Worm (Caenorhabditis elegans): ENCODE measurements around the gene nrde-3.

nrde-3 gene

DNA sequence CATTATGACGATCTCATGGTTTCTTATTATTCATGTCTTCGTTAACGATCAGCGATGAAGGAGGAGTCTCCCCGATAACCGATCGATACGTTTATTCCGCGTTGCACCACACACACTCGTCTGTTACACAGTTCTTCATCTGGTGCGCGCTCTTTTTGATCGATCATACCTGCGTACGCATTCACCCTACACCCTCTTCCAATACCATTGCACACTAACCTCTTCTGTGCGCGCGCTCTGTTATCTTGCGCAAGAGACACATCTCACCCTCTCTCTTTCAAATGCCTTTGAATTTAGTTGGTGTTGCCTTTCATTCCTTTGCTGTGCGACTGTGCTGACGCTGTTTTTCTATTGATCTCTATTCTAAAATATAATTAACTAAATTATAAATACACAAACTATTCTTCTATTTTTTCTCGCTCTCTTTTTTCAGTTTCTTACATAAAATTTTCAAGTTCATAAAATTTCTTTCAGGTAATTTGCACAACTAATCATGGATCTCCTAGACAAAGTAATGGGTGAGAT, at the start of gene nrde-3:
Gene nrde-3, plus strand, starts transcription at position 475 of the 525 bp plus-strand sequence.
- no peak for TF ChIP-seq jun-1 (tag; optimal IDR thresholded peaks at IDR 0.05)
- TF ChIP-seq dsc-1 (tag; optimal IDR thresholded peaks at IDR 0.05): no peak
- TF ChIP-seq unc-98 (GFP tag; IDR thresholded peaks at IDR 0.05): no peak
- TF ChIP-seq nhr-47 (tag; optimal IDR thresholded peaks at IDR 0.05): no peak
- no peak for TF ChIP-seq zip-4 (GFP tag; optimal IDR thresholded peaks at IDR 0.05)
- TF ChIP-seq C16A3.4 (tag; optimal IDR thresholded peaks at IDR 0.05): no peak
- TF ChIP-seq blmp-1 (tag; optimal IDR thresholded peaks at IDR 0.05): no peak
- no peak for TF ChIP-seq snu-23 (GFP tag; optimal IDR thresholded peaks at IDR 0.05)
- no peak for TF ChIP-seq nhr-76 (tag; optimal IDR thresholded peaks at IDR 0.05)
- no peak for TF ChIP-seq xbp-1 (tag; optimal IDR thresholded peaks at IDR 0.05)
- no peak for TF ChIP-seq elt-3 (tag; optimal IDR thresholded peaks at IDR 0.05)
- TF ChIP-seq unc-130 (tag; optimal IDR thresholded peaks at IDR 0.05): no peak
- no peak for TF ChIP-seq unc-62 (GFP tag; optimal IDR thresholded peaks at IDR 0.05)
- no peak for TF ChIP-seq vab-15 (tag; optimal IDR thresholded peaks at IDR 0.05)
- TF ChIP-seq ztf-11 (tag; optimal IDR thresholded peaks at IDR 0.05): no peak
- TF ChIP-seq ceh-88 (GFP tag; IDR thresholded peaks at IDR 0.05): no peak

ce11 chrX:324021-324420, 48.0 kb upstream of the nrde-3 start:
- TF ChIP-seq ceh-63 (GFP tag; optimal IDR thresholded peaks at IDR 0.05) (no peak), F16B12.6 (tag; optimal IDR thresholded peaks at IDR 0.05) (peak; percentile 33), ama-1 (optimal IDR thresholded peaks at IDR 0.05) (no peak), fkh-10 (GFP tag; optimal IDR thresholded peaks at IDR 0.05) (peak; percentile 76), nhr-90 (tag; optimal IDR thresholded peaks at IDR 0.05; ENCODE audit: poor library complexity) (no peak), nhr-85 (tag) (no peak), lin-14 (GFP tag; optimal IDR thresholded peaks at IDR 0.05) (peak; percentile 94), dpl-1 (GFP tag; optimal IDR thresholded peaks at IDR 0.05) (peak in 1 of 3 experiments; percentile 23), ztf-4 (tag; optimal IDR thresholded peaks at IDR 0.05) (no peak), tlp-1 (tag; optimal IDR thresholded peaks at IDR 0.05) (no peak), fos-1 (tag; optimal IDR thresholded peaks at IDR 0.05) (no peak), ztf-11 (tag; optimal IDR thresholded peaks at IDR 0.05) (no peak), swsn-7 (tag; optimal IDR thresholded peaks at IDR 0.05) (peak; percentile 66), C04F5.9 (tag; optimal IDR thresholded peaks at IDR 0.05) (no peak), sox-4 (tag; optimal IDR thresholded peaks at IDR 0.05) (no peak), snu-23 (GFP tag; optimal IDR thresholded peaks at IDR 0.05) (peak; percentile 54), skn-1 (tag; optimal IDR thresholded peaks at IDR 0.05) (peak; percentile 68), lin-15B (tag; optimal IDR thresholded peaks at IDR 0.05) (peak; percentile 19), egl-27 (tag; optimal IDR thresholded peaks at IDR 0.05) (no peak), sptf-1 (tag; optimal IDR thresholded peaks at IDR 0.05) (no peak), unc-86 (tag; optimal IDR thresholded peaks at IDR 0.05) (peak; percentile 62), nhr-76 (tag; optimal IDR thresholded peaks at IDR 0.05) (no peak), xbp-1 (tag; optimal IDR thresholded peaks at IDR 0.05) (peak; percentile 40), lsy-2 (tag; optimal IDR thresholded peaks at IDR 0.05) (peak; percentile 29 to 72), mdl-1 (tag; optimal IDR thresholded peaks at IDR 0.05) (peak; percentile 32 to 86), alr-1 (tag; optimal IDR thresholded peaks at IDR 0.05; ENCODE audit: borderline replicate concordance) (no peak), egl-13 (tag; optimal IDR thresholded peaks at IDR 0.05) (peak; percentile 0), aly-2 (tag; optimal IDR thresholded peaks at IDR 0.05) (no peak), tbx-2 (tag; optimal IDR thresholded peaks at IDR 0.05) (peak; percentile 44), nhr-71 (tag; optimal IDR thresholded peaks at IDR 0.05) (peak; percentile 82), irx-1 (tag; optimal IDR thresholded peaks at IDR 0.05) (peak; percentile 25), vab-15 (tag; optimal IDR thresholded peaks at IDR 0.05) (no peak), jun-1 (tag; optimal IDR thresholded peaks at IDR 0.05) (peak; percentile 46), nhr-12 (tag; optimal IDR thresholded peaks at IDR 0.05) (no peak), rnt-1 (tag; optimal IDR thresholded peaks at IDR 0.05) (peak; percentile 62), nhr-47 (tag; optimal IDR thresholded peaks at IDR 0.05) (peak; percentile 74), ceh-88 (GFP tag; IDR thresholded peaks at IDR 0.05) (0 out of 2 replicates have a peak, but pooled peaks have one; percentile 32), nhr-19 (GFP tag; conservative IDR thresholded peaks at IDR 0.05) (peak; percentile 31; the same call in 1 of the 2 replicates), lir-3 (tag; optimal IDR thresholded peaks at IDR 0.05; ENCODE audit: poor library complexity) (no peak), lin-35 (GFP tag; optimal IDR thresholded peaks at IDR 0.05) (peak; percentile 24 to 27), Y116A8C.19 (tag; optimal IDR thresholded peaks at IDR 0.05; ENCODE audit: borderline replicate concordance) (no peak), sup-37 (GFP tag; optimal IDR thresholded peaks at IDR 0.05) (no peak)
